Worm (Caenorhabditis elegans): ENCODE data around the gene C08F11.17.

ce11 chrIV:13692522-13692921 lies 42.4 kb upstream of the C08F11.17 start:
- TF ChIP-seq egl-13 (tag; optimal IDR thresholded peaks at IDR 0.05): no peak
- TF ChIP-seq mep-1 (tag; optimal IDR thresholded peaks at IDR 0.05): no peak
- no peak for TF ChIP-seq lin-13 (GFP tag; optimal IDR thresholded peaks at IDR 0.05)
- no peak for TF ChIP-seq jun-1 (tag; optimal IDR thresholded peaks at IDR 0.05)
- no peak for TF ChIP-seq tlp-1 (tag; optimal IDR thresholded peaks at IDR 0.05)
- TF ChIP-seq lin-15B (tag; optimal IDR thresholded peaks at IDR 0.05): no peak
- no peak for TF ChIP-seq snpc-4 (tag; optimal IDR thresholded peaks at IDR 0.05)
- no peak for TF ChIP-seq fos-1 (tag; optimal IDR thresholded peaks at IDR 0.05)
- TF ChIP-seq nhr-76 (tag; optimal IDR thresholded peaks at IDR 0.05): no peak
- no peak for TF ChIP-seq ceh-88 (GFP tag; IDR thresholded peaks at IDR 0.05)
- TF ChIP-seq aly-2 (tag; optimal IDR thresholded peaks at IDR 0.05): no peak
- TF ChIP-seq C04F5.9 (tag; optimal IDR thresholded peaks at IDR 0.05): no peak
- no peak for TF ChIP-seq ama-1 (optimal IDR thresholded peaks at IDR 0.05)
- no peak for TF ChIP-seq hpl-2 (GFP tag; optimal IDR thresholded peaks at IDR 0.05)
